Fruit fly (Drosophila melanogaster) whole organism, embryonic: ENCODE results near the gene CG5810.
A peak's percentile ranks its signal among the peaks of the same experiment; 100 is the strongest.

Source experiments
- Adf1 ChIP-seq: fragments of 200-800 bp; sonication (Bioruptor generic); IDR thresholded peaks from 2 replicates; pipeline ENCODE4 v1.3.6; 2022; ENCODE audit warnings: missing biosample characterization, missing genetic modification characterization
- Asciz ChIP-seq: fragments of 200-800 bp; sonication (Bioruptor generic); optimal IDR thresholded peaks from 2 replicates; lab custom pipeline; 2017; ENCODE audit warnings: missing biosample characterization, mild to moderate bottlenecking, missing genetic modification characterization, missing genetic modification reagents
- Awh ChIP-seq: fragments of 200-800 bp; sonication (Bioruptor generic); IDR thresholded peaks from 2 replicates; pipeline ENCODE4, ENCODE4 v1.3.6; 2022; ENCODE audit warnings: missing biosample characterization, missing genetic modification characterization
- B-H2 ChIP-seq: fragments of 200-800 bp; sonication (Bioruptor generic); optimal IDR thresholded peaks from 2 replicates; lab custom pipeline; 2018; ENCODE audit warnings: missing biosample characterization, mild to moderate bottlenecking, missing genetic modification characterization
- BtbVII ChIP-seq: fragments of 200-800 bp; sonication (Bioruptor generic); optimal IDR thresholded peaks from 3 replicates; lab custom pipeline; 2017; ENCODE audit warnings: missing biosample characterization, mild to moderate bottlenecking, missing genetic modification characterization
- C15 ChIP-seq: fragments of 200-800 bp; sonication (Bioruptor generic); IDR thresholded peaks from 3 replicates; pipeline ENCODE4 v1.3.6; 2022; ENCODE audit warnings: missing biosample characterization, missing genetic modification characterization
- CG10431 ChIP-seq: fragments of 200-800 bp; sonication (Bioruptor generic); optimal IDR thresholded peaks from 3 replicates; lab custom pipeline; 2018; ENCODE audit warnings: missing biosample characterization, mild to moderate bottlenecking, missing genetic modification characterization
- CG11456 ChIP-seq: fragments of 200-800 bp; sonication (Bioruptor generic); IDR thresholded peaks from 3 replicates; pipeline ENCODE4 v1.3.6; 2022; ENCODE audit warnings: missing biosample characterization, missing genetic modification characterization
- CG11695 ChIP-seq: fragments of 200-800 bp; sonication (Bioruptor generic); IDR thresholded peaks from 3 replicates; pipeline ENCODE4 v1.3.6; 2022; ENCODE audit warnings: missing biosample characterization, missing genetic modification characterization
- CG13424 ChIP-seq: fragments of 200-800 bp; sonication (Bioruptor generic); optimal IDR thresholded peaks from 2 replicates; lab custom pipeline; 2019; ENCODE audit warnings: missing biosample characterization, mild to moderate bottlenecking, missing genetic modification characterization, moderate library complexity
- CG14860 ChIP-seq: fragments of 200-800 bp; sonication (Bioruptor generic); IDR thresholded peaks from 3 replicates; pipeline ENCODE4 v1.3.6; 2022; ENCODE audit warnings: missing biosample characterization, missing genetic modification characterization; ENCODE audit not compliant: partially characterized antibody
- CG15011 ChIP-seq: fragments of 200-800 bp; sonication (Bioruptor generic); optimal IDR thresholded peaks from 3 replicates; lab custom pipeline; 2018; ENCODE audit warnings: missing biosample characterization, mild to moderate bottlenecking, missing genetic modification characterization
- CG1603 ChIP-seq: fragments of 200-800 bp; sonication (Bioruptor generic); optimal IDR thresholded peaks from 2 replicates; lab custom pipeline; 2019; ENCODE audit warnings: missing biosample characterization, mild to moderate bottlenecking, missing genetic modification characterization, moderate library complexity
- CG1647 ChIP-seq: fragments of 200-800 bp; sonication (Bioruptor generic); optimal IDR thresholded peaks from 3 replicates; lab custom pipeline; 2016; ENCODE audit warnings: missing biosample characterization, missing genetic modification characterization
- CG17802 ChIP-seq: fragments of 200-800 bp; sonication (Bioruptor generic); optimal IDR thresholded peaks from 2 replicates; lab custom pipeline; 2018; ENCODE audit warnings: missing biosample characterization, mild to moderate bottlenecking, missing genetic modification characterization, moderate library complexity
- CG18476 ChIP-seq: fragments of 200-800 bp; sonication (Bioruptor generic); optimal IDR thresholded peaks from 2 replicates; lab custom pipeline; 2016; ENCODE audit warnings: missing biosample characterization, mild to moderate bottlenecking, missing genetic modification characterization
- CG2120 ChIP-seq: fragments of 200-800 bp; sonication (Bioruptor generic); optimal IDR thresholded peaks from 3 replicates; lab custom pipeline; 2016; ENCODE audit warnings: missing biosample characterization, missing genetic modification characterization
- CG31365 ChIP-seq: fragments of 200-800 bp; sonication (Bioruptor generic); optimal IDR thresholded peaks from 2 replicates; lab custom pipeline; 2018; ENCODE audit warnings: missing biosample characterization, mild to moderate bottlenecking, missing genetic modification characterization
- CG31388 ChIP-seq: fragments of 200-800 bp; sonication (Bioruptor generic); optimal IDR thresholded peaks from 2 replicates; lab custom pipeline; 2016; ENCODE audit warnings: missing biosample characterization, missing genetic modification characterization
- CG3163 ChIP-seq: fragments of 200-800 bp; sonication (Bioruptor generic); optimal IDR thresholded peaks from 3 replicates; lab custom pipeline; 2016; ENCODE audit warnings: missing biosample characterization, missing genetic modification characterization
- CG34376 ChIP-seq: fragments of 200-800 bp; sonication (Bioruptor generic); optimal IDR thresholded peaks from 2 replicates; lab custom pipeline; 2018; ENCODE audit warnings: missing biosample characterization, mild to moderate bottlenecking, missing genetic modification characterization
- CG6175 ChIP-seq: fragments of 200-800 bp; sonication (Bioruptor generic); IDR thresholded peaks from 3 replicates; pipeline ENCODE4 v1.3.6; 2022; ENCODE audit warnings: missing biosample characterization, missing genetic modification characterization
- CG6272 ChIP-seq: fragments of 200-800 bp; sonication (Bioruptor generic); IDR thresholded peaks from 2 replicates; pipeline ENCODE4 v1.3.6; 2022; ENCODE audit warnings: missing biosample characterization, missing genetic modification characterization
- D ChIP-seq, 2 experiments: fragments of 200-800 bp in 1 of 2; fragments of >200 bp in 1 of 2; sonication (Bioruptor generic) in 1 of 2; optimal IDR thresholded peaks; 2 replicates in 1 of 2; 3 replicates in 1 of 2; lab custom pipeline; 2017; ENCODE audit warnings: mild to moderate bottlenecking in 1 of 2, missing biosample characterization in 1 of 2, missing genetic modification characterization in 1 of 2, missing genetic modification reagents in 1 of 2
- Ets97D ChIP-seq: fragments of 200-800 bp; sonication (Bioruptor generic); optimal IDR thresholded peaks from 3 replicates; lab custom pipeline; 2016; ENCODE audit warnings: missing biosample characterization, missing genetic modification characterization
- Lpt ChIP-seq: fragments of >200 bp; optimal IDR thresholded peaks from 2 replicates; lab custom pipeline; 2018; ENCODE audit warnings: missing biosample characterization, missing genetic modification characterization
- NC2α ChIP-seq: fragments of 200-800 bp; sonication (Bioruptor generic); optimal IDR thresholded peaks from 2 replicates; lab custom pipeline; 2016; ENCODE audit warnings: missing biosample characterization, missing genetic modification characterization
- Six4 ChIP-seq: fragments of 200-800 bp; sonication (Bioruptor generic); optimal IDR thresholded peaks from 2 replicates; lab custom pipeline; 2016; ENCODE audit warnings: missing biosample characterization, missing genetic modification characterization
- Taf1 ChIP-seq: fragments of 200-800 bp; sonication (Bioruptor generic); IDR thresholded peaks from 2 replicates; pipeline ENCODE4 v1.3.6; 2022; ENCODE audit warnings: missing biosample characterization, missing genetic modification characterization
- ato ChIP-seq: fragments of 200-800 bp; sonication (Bioruptor generic); IDR thresholded peaks from 2 replicates; pipeline ENCODE4 v1.3.6; 2022; ENCODE audit warnings: missing biosample characterization, missing genetic modification characterization; ENCODE audit not compliant: partially characterized antibody
- cg ChIP-seq: fragments of 200-800 bp; sonication (Bioruptor generic); optimal IDR thresholded peaks from 3 replicates; lab custom pipeline; 2019; ENCODE audit warnings: missing biosample characterization, mild to moderate bottlenecking, missing genetic modification characterization, moderate library complexity
- croc ChIP-seq: fragments of 200-800 bp; sonication (Bioruptor generic); conservative IDR thresholded peaks from 3 replicates; pipeline ENCODE4 v1.3.6; 2022; ENCODE audit warnings: missing biosample characterization, missing genetic modification characterization
- disco-r ChIP-seq: fragments of 200-800 bp; sonication (Bioruptor generic); optimal IDR thresholded peaks from 2 replicates; lab custom pipeline; 2016; ENCODE audit warnings: missing biosample characterization, missing genetic modification characterization
- dmrt99B ChIP-seq: fragments of 200-800 bp; sonication (Bioruptor generic); optimal IDR thresholded peaks from 2 replicates; lab custom pipeline; 2018; ENCODE audit warnings: missing biosample characterization, mild to moderate bottlenecking, missing genetic modification characterization, moderate library complexity
- en ChIP-seq: fragments of 200-800 bp; sonication (Bioruptor generic); optimal IDR thresholded peaks from 2 replicates; lab custom pipeline; 2016; ENCODE audit warnings: missing biosample characterization, missing genetic modification characterization
- fd3F ChIP-seq: fragments of 200-800 bp; sonication (Bioruptor generic); optimal IDR thresholded peaks from 2 replicates; lab custom pipeline; 2018; ENCODE audit warnings: missing biosample characterization, mild to moderate bottlenecking, missing genetic modification characterization, moderate library complexity
- fd96Cb ChIP-seq: fragments of 200-800 bp; sonication (Bioruptor generic); optimal IDR thresholded peaks from 2 replicates; lab custom pipeline; 2018; ENCODE audit warnings: missing biosample characterization, mild to moderate bottlenecking, missing genetic modification characterization, moderate library complexity
- fru ChIP-seq: fragments of >200 bp; optimal IDR thresholded peaks from 2 replicates; lab custom pipeline; 2017
- hkb ChIP-seq, 2 experiments: fragments of 200-800 bp in 1 of 2; fragments of >200 bp in 1 of 2; sonication (Bioruptor generic) in 1 of 2; IDR thresholded peaks in 1 of 2; optimal IDR thresholded peaks in 1 of 2; 2 replicates each; pipeline versions ENCODE4 v1.3.6 to Lab custom; 2017 to 2022; ENCODE audit warnings: missing biosample characterization in 1 of 2, missing genetic modification characterization in 1 of 2
- phol ChIP-seq: fragments of 200-800 bp; sonication (Bioruptor generic); optimal IDR thresholded peaks from 3 replicates; lab custom pipeline; 2018; ENCODE audit warnings: missing biosample characterization, mild to moderate bottlenecking, missing genetic modification characterization, moderate library complexity
- pzg ChIP-seq: fragments of 200-800 bp; sonication (Bioruptor generic); optimal IDR thresholded peaks from 3 replicates; lab custom pipeline; 2018; ENCODE audit warnings: missing biosample characterization, mild to moderate bottlenecking, missing genetic modification characterization, moderate library complexity
- repo ChIP-seq: fragments of 200-800 bp; sonication (Bioruptor generic); optimal IDR thresholded peaks from 2 replicates; lab custom pipeline; 2016; ENCODE audit warnings: missing biosample characterization, missing genetic modification characterization
- rib ChIP-seq: fragments of 200-800 bp; sonication (Bioruptor generic); IDR thresholded peaks from 2 replicates; pipeline ENCODE4 v1.3.6; 2022; ENCODE audit warnings: missing biosample characterization, missing genetic modification characterization
- ro ChIP-seq: fragments of 200-800 bp; sonication (Bioruptor generic); IDR thresholded peaks from 2 replicates; pipeline ENCODE4 v1.3.6; 2022; ENCODE audit warnings: missing biosample characterization, missing genetic modification characterization
- schlank ChIP-seq: fragments of 200-800 bp; sonication (Bioruptor generic); optimal IDR thresholded peaks from 2 replicates; lab custom pipeline; 2018; ENCODE audit warnings: missing biosample characterization, mild to moderate bottlenecking, missing genetic modification characterization
- sob ChIP-seq: fragments of 200-800 bp; sonication (Bioruptor generic); IDR thresholded peaks from 2 replicates; pipeline ENCODE4 v1.3.6; 2022; ENCODE audit warnings: missing biosample characterization, missing genetic modification characterization
- ssp ChIP-seq: fragments of 200-800 bp; sonication (Bioruptor generic); IDR thresholded peaks from 2 replicates; pipeline ENCODE4 v1.3.6; 2022; ENCODE audit warnings: missing biosample characterization, missing genetic modification characterization
- sug ChIP-seq: fragments of 200-800 bp; optimal IDR thresholded peaks from 2 replicates; lab custom pipeline; 2019; ENCODE audit warnings: missing biosample characterization, mild to moderate bottlenecking, missing genetic modification characterization, moderate library complexity
- trem ChIP-seq: fragments of 200-800 bp; optimal IDR thresholded peaks from 3 replicates; lab custom pipeline; 2019; ENCODE audit warnings: missing biosample characterization, mild to moderate bottlenecking, missing genetic modification characterization, moderate library complexity
- unc-4 ChIP-seq: fragments of 200-800 bp; sonication (Bioruptor generic); IDR thresholded peaks from 2 replicates; pipeline ENCODE4 v1.3.6; 2022; ENCODE audit warnings: missing biosample characterization, missing genetic modification characterization; ENCODE audit not compliant: partially characterized antibody

Gene CG5810

DNA sequence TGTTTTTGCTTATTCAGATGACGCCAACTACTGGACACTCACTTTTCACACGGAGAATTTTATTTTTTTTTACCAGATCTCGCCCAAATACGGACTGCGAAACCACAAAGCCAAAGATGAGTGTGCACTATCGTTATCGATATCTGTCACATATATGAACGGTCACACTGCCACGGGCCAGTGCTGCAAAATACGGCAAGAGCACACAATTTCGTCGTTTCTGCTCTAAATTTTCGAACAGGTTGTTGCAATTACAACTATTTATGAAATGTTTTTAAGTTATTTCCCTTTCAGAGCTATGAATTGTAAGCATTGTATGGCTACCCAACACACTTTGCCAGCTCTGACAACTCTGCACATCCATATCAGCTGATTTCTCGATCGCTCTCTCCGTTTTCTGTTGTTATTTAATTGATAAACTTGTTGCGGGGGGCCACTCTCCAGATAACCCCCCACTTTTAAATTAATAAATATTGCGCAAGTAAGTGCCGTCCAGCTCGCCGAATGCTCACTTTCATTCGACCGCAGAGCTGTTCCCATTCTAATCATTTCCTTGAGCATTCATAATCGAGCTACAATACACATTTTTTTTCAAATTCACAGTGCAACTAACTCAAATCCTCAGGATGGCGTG is 36.1 kb upstream of the CG5810 start, which contains the start of the genes slmb and CG5793 (continued):
- TF ChIP-seq en (GFP tag; lab: Kevin White, UChicago) (no peak), CG11456 (peak; percentile 58; the same call in 1 of the 3 replicates), CG17802 (no peak), CG2120 (GFP tag; lab: Kevin White, UChicago) (peak; percentile 79), Ets97D (GFP tag; lab: Kevin White, UChicago) (peak; percentile 76), fd3F (GFP tag; lab: Kevin White, UChicago) (no peak), pzg (peak; percentile 93), CG31365 (tag; lab: Kevin White, UChicago) (no peak), sug (tag; lab: Kevin White, UChicago) (peak; percentile 100), sob (GFP tag; lab: Robert Waterston, UW) (peak; percentile 67), hkb (optimal IDR thresholded peaks at IDR 0.05; lab: Kevin White, UChicago) (no peak), hkb (GFP tag; IDR thresholded peaks at IDR 0.05; lab: Robert Waterston, UW) (peak; percentile 37; the same call in 1 of the 2 replicates), BtbVII (no peak), Awh (GFP tag; lab: Robert Waterston, UW) (no peak), Taf1 (no peak), CG11695 (GFP tag; lab: Robert Waterston, UW) (no peak), CG18476 (no peak), CG14860 (no peak), cg (GFP tag; lab: Kevin White, UChicago) (no peak), disco-r (no peak), C15 (no peak), phol (tag; lab: Kevin White, UChicago) (peak; percentile 61), schlank (no peak), repo (no peak), CG31388 (GFP tag; lab: Kevin White, UChicago) (no peak), trem (tag; lab: Kevin White, UChicago) (peak; percentile 41), CG3163 (GFP tag; lab: Kevin White, UChicago) (peak; percentile 15), croc (GFP tag; lab: Robert Waterston, UW) (no peak), CG34376 (GFP tag; lab: Kevin White, UChicago) (peak; percentile 91), unc-4 (GFP tag; lab: Robert Waterston, UW) (peak; percentile 72), CG15011 (GFP tag; lab: Kevin White, UChicago) (no peak), Six4 (GFP tag; lab: Kevin White, UChicago) (peak; percentile 11), ro (no peak), CG6175 (no peak), Asciz (GFP tag; lab: Kevin White, UChicago) (no peak), CG13424 (peak; percentile 30), dmrt99B (tag; lab: Kevin White, UChicago) (no peak), Lpt (GFP tag; lab: Kevin White, UChicago) (no peak), fru (no peak), rib (GFP tag; lab: Robert Waterston, UW) (no peak; the same call in 1 of the 2 replicates), ssp (GFP tag; lab: Robert Waterston, UW) (no peak; the same call in 1 of the 2 replicates), B-H2 (peak; percentile 34), CG1647 (GFP tag; lab: Kevin White, UChicago) (no peak), CG6272 (GFP tag; lab: Robert Waterston, UW) (no peak), ato (GFP tag; lab: Robert Waterston, UW) (0 out of 2 replicates have a peak, but pooled peaks have one; percentile 49), NC2α (GFP tag; lab: Kevin White, UChicago) (no peak), CG10431 (GFP tag; lab: Kevin White, UChicago) (peak; percentile 73), D (optimal IDR thresholded peaks at IDR 0.05; lab: Kevin White, UChicago) (no peak), D (GFP tag; optimal IDR thresholded peaks at IDR 0.05; lab: Kevin White, UChicago) (no peak), CG1603 (peak; percentile 82), Adf1 (GFP tag; lab: Robert Waterston, UW) (no peak), fd96Cb (peak; percentile 15)
